Worm (Caenorhabditis elegans): ENCODE data around the gene nep-8.

DNA sequence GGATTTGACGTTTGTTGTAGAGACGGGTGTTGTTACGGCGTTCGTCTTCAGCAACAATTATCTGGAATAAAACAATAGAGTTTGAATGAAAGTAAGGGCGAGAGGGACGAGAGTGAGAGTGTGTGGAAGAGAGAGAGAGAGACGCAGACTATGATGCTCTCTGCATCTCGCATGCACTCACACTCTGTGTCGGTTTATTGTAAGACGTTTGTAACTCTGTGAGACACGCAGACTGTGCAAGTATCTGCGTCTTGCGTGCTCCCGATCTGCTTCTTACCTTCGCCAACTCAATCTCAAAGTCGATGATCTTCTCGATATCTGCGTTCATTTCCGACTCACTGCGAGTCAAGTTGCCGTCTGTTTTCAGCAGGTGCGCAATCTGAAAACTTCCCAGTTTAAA lies 19.3 kb downstream of the nep-8 start:
- TF ChIP-seq elt-2 (tag; optimal IDR thresholded peaks at IDR 0.05), result no peak
- TF ChIP-seq madf-2 (tag; optimal IDR thresholded peaks at IDR 0.05), result no peak
- TF ChIP-seq nhr-11 (tag; optimal IDR thresholded peaks at IDR 0.05), result no peak
- no peak for TF ChIP-seq dmd-4 (tag; optimal IDR thresholded peaks at IDR 0.05; ENCODE audit: borderline replicate concordance)
- TF ChIP-seq hlh-15 (tag; optimal IDR thresholded peaks at IDR 0.05), result no peak
- TF ChIP-seq ceh-45 (GFP tag; IDR thresholded peaks at IDR 0.05), result no peak
- TF ChIP-seq ceh-18 (tag; optimal IDR thresholded peaks at IDR 0.05), result no peak
- no peak for TF ChIP-seq ceh-14 (tag; optimal IDR thresholded peaks at IDR 0.05)

Data from whole organism, late embryonic.